Fruit fly (Drosophila melanogaster) whole organism, embryonic: Measurements from ENCODE around the gene Sgp.
A peak's percentile ranks its signal among the peaks of the same experiment; 100 is the strongest.

ENCODE experiments used
- Blimp-1 ChIP-seq: fragments of 200-800 bp; sonication (Bioruptor generic); optimal IDR thresholded peaks from 3 replicates; lab custom pipeline; 2018; ENCODE audit warnings: missing biosample characterization, missing genetic modification characterization, mild to moderate bottlenecking, moderate library complexity, missing genetic modification reagents
- CG10366 ChIP-seq: fragments of 200-800 bp; sonication (Bioruptor generic); IDR thresholded peaks from 2 replicates; pipeline ENCODE4 v1.3.6; 2022; ENCODE audit warnings: missing biosample characterization, missing genetic modification characterization
- CG12219 ChIP-seq: fragments of 200-800 bp; sonication (Bioruptor generic); optimal IDR thresholded peaks from 3 replicates; lab custom pipeline; 2018; ENCODE audit warnings: missing biosample characterization, mild to moderate bottlenecking, missing genetic modification characterization
- CG13123 ChIP-seq: fragments of 200-800 bp; sonication (Bioruptor generic); optimal IDR thresholded peaks from 2 replicates; lab custom pipeline; 2016; ENCODE audit warnings: missing biosample characterization, missing genetic modification characterization
- CG14441 ChIP-seq: fragments of 200-800 bp; sonication (Bioruptor generic); IDR thresholded peaks from 2 replicates; pipeline ENCODE4 v1.3.6; 2022; ENCODE audit warnings: missing biosample characterization, missing genetic modification characterization
- CG14710 ChIP-seq: fragments of 200-800 bp; sonication (Bioruptor generic); optimal IDR thresholded peaks from 3 replicates; lab custom pipeline; 2019; ENCODE audit warnings: missing biosample characterization, mild to moderate bottlenecking, missing genetic modification characterization, moderate library complexity
- CG15011 ChIP-seq: fragments of 200-800 bp; sonication (Bioruptor generic); optimal IDR thresholded peaks from 3 replicates; lab custom pipeline; 2018; ENCODE audit warnings: missing biosample characterization, mild to moderate bottlenecking, missing genetic modification characterization
- CG17385 ChIP-seq: fragments of 200-800 bp; sonication (Bioruptor generic); optimal IDR thresholded peaks from 3 replicates; lab custom pipeline; 2018; ENCODE audit warnings: missing biosample characterization, mild to moderate bottlenecking, missing genetic modification characterization
- CG17912 ChIP-seq: fragments of 200-800 bp; sonication (Bioruptor generic); optimal IDR thresholded peaks from 2 replicates; lab custom pipeline; 2018; ENCODE audit warnings: missing biosample characterization, mild to moderate bottlenecking, missing genetic modification characterization
- CG18764 ChIP-seq: fragments of 200-800 bp; sonication (Bioruptor generic); optimal IDR thresholded peaks from 3 replicates; lab custom pipeline; 2016; ENCODE audit warnings: missing biosample characterization, missing genetic modification characterization
- CG30020 ChIP-seq: fragments of 200-800 bp; optimal IDR thresholded peaks from 2 replicates; lab custom pipeline; 2019; ENCODE audit warnings: missing biosample characterization, mild to moderate bottlenecking, missing genetic modification characterization, moderate library complexity
- CG34224 ChIP-seq: fragments of 200-800 bp; sonication (Bioruptor generic); IDR thresholded peaks from 3 replicates; pipeline ENCODE4 v1.3.6; 2022; ENCODE audit warnings: missing biosample characterization, missing genetic modification characterization; ENCODE audit not compliant: partially characterized antibody
- CG4404 ChIP-seq: fragments of 200-800 bp; sonication (Bioruptor generic); IDR thresholded peaks from 2 replicates; pipeline ENCODE4 v1.3.6; 2022; ENCODE audit warnings: missing biosample characterization, missing genetic modification characterization
- CG8281 ChIP-seq: fragments of 200-800 bp; sonication (Bioruptor generic); optimal IDR thresholded peaks from 2 replicates; lab custom pipeline; 2018; ENCODE audit warnings: missing biosample characterization, mild to moderate bottlenecking, missing genetic modification characterization, moderate library complexity
- CG8765 ChIP-seq: fragments of 200-800 bp; sonication (Bioruptor generic); IDR thresholded peaks from 2 replicates; pipeline ENCODE4 v1.3.6; 2022; ENCODE audit warnings: missing biosample characterization, missing genetic modification characterization
- CG9609 ChIP-seq: fragments of 200-800 bp; sonication (Bioruptor generic); optimal IDR thresholded peaks from 3 replicates; lab custom pipeline; 2016; ENCODE audit warnings: missing biosample characterization, missing genetic modification characterization
- CG9727 ChIP-seq: fragments of 200-800 bp; sonication (Bioruptor generic); optimal IDR thresholded peaks from 3 replicates; lab custom pipeline; 2017; ENCODE audit warnings: missing biosample characterization, mild to moderate bottlenecking, missing genetic modification characterization
- Dref ChIP-seq: fragments of 200-800 bp; sonication (Bioruptor generic); IDR thresholded peaks from 2 replicates; pipeline ENCODE4 v1.3.6; 2022; ENCODE audit warnings: missing biosample characterization, missing genetic modification characterization
- H2.0 ChIP-seq: fragments of 200-800 bp; sonication (Bioruptor generic); IDR thresholded peaks from 2 replicates; pipeline ENCODE4 v1.3.6; 2022; ENCODE audit warnings: missing biosample characterization, missing genetic modification characterization
- HLH4C ChIP-seq: fragments of 200-800 bp; sonication (Bioruptor generic); IDR thresholded peaks from 3 replicates; pipeline ENCODE4 v1.3.6; 2022; ENCODE audit warnings: missing biosample characterization, missing genetic modification characterization; ENCODE audit not compliant: partially characterized antibody
- MTF-1 ChIP-seq: fragments of 200-800 bp; sonication (Bioruptor generic); optimal IDR thresholded peaks from 2 replicates; lab custom pipeline; 2018; ENCODE audit warnings: missing biosample characterization, mild to moderate bottlenecking, missing genetic modification characterization, borderline replicate concordance
- Mad ChIP-seq: fragments of 200-800 bp; sonication (Bioruptor generic); optimal IDR thresholded peaks from 2 replicates; lab custom pipeline; 2016; ENCODE audit warnings: missing biosample characterization, missing genetic modification characterization
- Mrtf ChIP-seq: fragments of 200-800 bp; sonication (Bioruptor generic); IDR thresholded peaks from 3 replicates; pipeline ENCODE4 v1.3.6; 2022; ENCODE audit warnings: missing biosample characterization, missing genetic modification characterization
- NC2β ChIP-seq: fragments of 200-800 bp; sonication (Bioruptor generic); optimal IDR thresholded peaks from 2 replicates; lab custom pipeline; 2016; ENCODE audit warnings: missing biosample characterization, missing genetic modification characterization
- Ssrp ChIP-seq: fragments of 200-800 bp; sonication (Bioruptor generic); optimal IDR thresholded peaks from 2 replicates; lab custom pipeline; 2018; ENCODE audit warnings: missing biosample characterization, mild to moderate bottlenecking, missing genetic modification characterization, moderate library complexity
- Xbp1 ChIP-seq: fragments of 200-800 bp; sonication (Bioruptor generic); optimal IDR thresholded peaks from 3 replicates; lab custom pipeline; 2016; ENCODE audit warnings: missing biosample characterization, mild to moderate bottlenecking, missing genetic modification characterization
- Xrp1 ChIP-seq: fragments of 200-800 bp; sonication (Bioruptor generic); IDR thresholded peaks from 2 replicates; pipeline ENCODE4 v1.3.6; 2022; ENCODE audit warnings: missing biosample characterization, missing genetic modification characterization
- amos ChIP-seq: fragments of 200-800 bp; sonication (Bioruptor generic); IDR thresholded peaks from 2 replicates; pipeline ENCODE4 v1.3.6; 2022; ENCODE audit warnings: missing biosample characterization, missing genetic modification characterization; ENCODE audit not compliant: partially characterized antibody
- bigmax ChIP-seq: fragments of 200-800 bp; sonication (Bioruptor generic); optimal IDR thresholded peaks from 2 replicates; lab custom pipeline; 2018; ENCODE audit warnings: missing biosample characterization, mild to moderate bottlenecking, missing genetic modification characterization
- br ChIP-seq: fragments of >200 bp; optimal IDR thresholded peaks from 2 replicates; lab custom pipeline; 2017
- cas ChIP-seq: fragments of 200-800 bp; sonication (Bioruptor generic); IDR thresholded peaks from 2 replicates; pipeline ENCODE4 v1.3.6; 2022; ENCODE audit warnings: missing biosample characterization, missing genetic modification characterization
- crol ChIP-seq: fragments of 200-800 bp; sonication (Bioruptor generic); IDR thresholded peaks from 2 replicates; pipeline ENCODE4 v1.3.6; 2022; ENCODE audit warnings: missing biosample characterization, missing genetic modification characterization
- dan ChIP-seq: fragments of 200-800 bp; sonication (Bioruptor generic); IDR thresholded peaks from 2 replicates; pipeline ENCODE4 v1.3.6; 2022; ENCODE audit warnings: missing biosample characterization, missing genetic modification characterization
- dmrt99B ChIP-seq: fragments of 200-800 bp; sonication (Bioruptor generic); optimal IDR thresholded peaks from 2 replicates; lab custom pipeline; 2018; ENCODE audit warnings: missing biosample characterization, mild to moderate bottlenecking, missing genetic modification characterization, moderate library complexity
- ewg ChIP-seq: fragments of 200-800 bp; sonication (Bioruptor generic); optimal IDR thresholded peaks from 3 replicates; lab custom pipeline; 2017; ENCODE audit warnings: mild to moderate bottlenecking, missing biosample characterization, missing genetic modification reagents, missing genetic modification characterization
- gcm2 ChIP-seq: fragments of 200-800 bp; sonication (Bioruptor generic); optimal IDR thresholded peaks from 2 replicates; lab custom pipeline; 2016; ENCODE audit warnings: missing biosample characterization, missing genetic modification characterization
- ham ChIP-seq: fragments of 200-800 bp; sonication (Bioruptor generic); IDR thresholded peaks from 2 replicates; pipeline ENCODE4 v1.3.6; 2022; ENCODE audit warnings: missing biosample characterization, missing genetic modification characterization
- hth ChIP-seq: fragments of >200 bp; optimal IDR thresholded peaks from 2 replicates; lab custom pipeline; 2017; ENCODE audit warnings: inconsistent platforms
- jumu ChIP-seq: fragments of 200-800 bp; sonication (Bioruptor generic); optimal IDR thresholded peaks from 3 replicates; lab custom pipeline; 2016; ENCODE audit warnings: missing biosample characterization, missing genetic modification characterization
- klu ChIP-seq: fragments of 200-800 bp; sonication (Bioruptor generic); IDR thresholded peaks from 2 replicates; pipeline ENCODE4 v1.3.6; 2022; ENCODE audit warnings: missing biosample characterization, missing genetic modification characterization
- lilli ChIP-seq: fragments of 200-800 bp; sonication (Bioruptor generic); optimal IDR thresholded peaks from 3 replicates; lab custom pipeline; 2016; ENCODE audit warnings: missing biosample characterization, missing genetic modification characterization
- lmd ChIP-seq: fragments of 200-800 bp; sonication (Bioruptor generic); IDR thresholded peaks from 2 replicates; pipeline ENCODE4 v1.3.6; 2022; ENCODE audit warnings: missing biosample characterization, missing genetic modification characterization
- maf-S ChIP-seq: fragments of 200-800 bp; sonication (Bioruptor generic); optimal IDR thresholded peaks from 2 replicates; lab custom pipeline; 2016; ENCODE audit warnings: missing biosample characterization, missing genetic modification characterization
- nau ChIP-seq: fragments of 200-800 bp; sonication (Bioruptor generic); optimal IDR thresholded peaks from 3 replicates; lab custom pipeline; 2017; ENCODE audit warnings: missing biosample characterization, mild to moderate bottlenecking, missing genetic modification characterization, missing genetic modification reagents
- nerfin-1 ChIP-seq: fragments of 200-800 bp; sonication (Bioruptor generic); optimal IDR thresholded peaks from 3 replicates; lab custom pipeline; 2019; ENCODE audit warnings: missing biosample characterization, mild to moderate bottlenecking, missing genetic modification characterization, moderate library complexity
- pita ChIP-seq: fragments of 200-800 bp; sonication (Bioruptor generic); optimal IDR thresholded peaks from 2 replicates; lab custom pipeline; 2017; ENCODE audit warnings: missing biosample characterization, mild to moderate bottlenecking, missing genetic modification characterization
- sna ChIP-seq: fragments of 200-800 bp; sonication (Bioruptor generic); IDR thresholded peaks from 2 replicates; pipeline ENCODE4 v1.3.6; 2022; ENCODE audit warnings: missing biosample characterization, missing genetic modification characterization; ENCODE audit not compliant: partially characterized antibody
- sr ChIP-seq: fragments of 200-800 bp; sonication (Bioruptor generic); IDR thresholded peaks from 3 replicates; pipeline ENCODE4 v1.3.6; 2022; ENCODE audit warnings: missing biosample characterization, missing genetic modification characterization
- stc ChIP-seq: fragments of 200-800 bp; sonication (Bioruptor generic); IDR thresholded peaks from 2 replicates; pipeline ENCODE4 v1.3.6; 2022; ENCODE audit warnings: missing biosample characterization, missing genetic modification characterization
- tin ChIP-seq: fragments of 200-800 bp; sonication (Bioruptor generic); optimal IDR thresholded peaks from 3 replicates; lab custom pipeline; 2016; ENCODE audit warnings: missing biosample characterization, missing genetic modification characterization
- tll ChIP-seq, 2 experiments: fragments of 200-800 bp in 1 of 2; fragments of >200 bp in 1 of 2; sonication (Bioruptor generic) in 1 of 2; optimal IDR thresholded peaks; 2 replicates each; lab custom pipeline; 2017 to 2019; ENCODE audit warnings: missing biosample characterization in 2 of 2, missing genetic modification characterization in 2 of 2, mild to moderate bottlenecking in 1 of 2, moderate library complexity in 1 of 2
- zf30C ChIP-seq: fragments of 200-800 bp; sonication (Bioruptor generic); optimal IDR thresholded peaks from 3 replicates; lab custom pipeline; 2018; ENCODE audit warnings: missing biosample characterization, mild to moderate bottlenecking, missing genetic modification characterization

Gene Sgp

dm6 chr2L:8488735-8489134 is 30.8 kb upstream of the Sgp start, which contains the start of gene CG13088 (continued):
- TF ChIP-seq CG8765 = no peak
- no peak for TF ChIP-seq nerfin-1 (tag; lab: Kevin White, UChicago)
- TF ChIP-seq amos (GFP tag; lab: Robert Waterston, UW) = peak; percentile 17; the same call in 1 of the 2 replicates
- no peak for TF ChIP-seq Ssrp (tag; lab: Kevin White, UChicago)
- no peak for TF ChIP-seq CG17912 (GFP tag; lab: Kevin White, UChicago)
- TF ChIP-seq Xrp1 (GFP tag; lab: Robert Waterston, UW) = peak; percentile 64
- no peak for TF ChIP-seq Blimp-1
- no peak for TF ChIP-seq hth (lab: Kevin White, UChicago)
- no peak for TF ChIP-seq nau (GFP tag; lab: Kevin White, UChicago)
- TF ChIP-seq tll (GFP tag; optimal IDR thresholded peaks at IDR 0.05; lab: Kevin White, UChicago) = peak in 1 of 2 experiments; percentile 11
- TF ChIP-seq CG9609 (GFP tag; lab: Kevin White, UChicago) = no peak
- no peak for TF ChIP-seq Mad
- TF ChIP-seq lilli (GFP tag; lab: Kevin White, UChicago) = peak; percentile 6
- no peak for TF ChIP-seq sr (GFP tag; lab: Robert Waterston, UW)
- no peak for TF ChIP-seq CG15011
- no peak for TF ChIP-seq bigmax (GFP tag; lab: Kevin White, UChicago)
- TF ChIP-seq CG10366 = no peak
- TF ChIP-seq zf30C (GFP tag; lab: Kevin White, UChicago) = no peak
- TF ChIP-seq ewg (GFP tag; lab: Kevin White, UChicago) = no peak
- TF ChIP-seq Mrtf = no peak
- TF ChIP-seq CG14441 = peak; percentile 96
- TF ChIP-seq NC2β (GFP tag; lab: Kevin White, UChicago) = peak; percentile 36
- TF ChIP-seq CG13123 (GFP tag; lab: Kevin White, UChicago) = peak; percentile 36
- no peak for TF ChIP-seq stc (GFP tag; lab: Robert Waterston, UW)
- no peak for TF ChIP-seq CG30020 (tag; lab: Kevin White, UChicago)
- no peak for TF ChIP-seq jumu (GFP tag; lab: Kevin White, UChicago)
- no peak for TF ChIP-seq CG9727
- TF ChIP-seq CG17385 = no peak
- no peak for TF ChIP-seq CG18764 (GFP tag; lab: Kevin White, UChicago)
- no peak for TF ChIP-seq tin (GFP tag; lab: Kevin White, UChicago)
- TF ChIP-seq Dref (GFP tag; lab: Robert Waterston, UW) = peak; percentile 54
- no peak for TF ChIP-seq CG4404 (GFP tag; lab: Robert Waterston, UW)
- TF ChIP-seq CG34224 = no peak
- no peak for TF ChIP-seq sna
- no peak for TF ChIP-seq pita (GFP tag; lab: Kevin White, UChicago)
- no peak for TF ChIP-seq CG12219 (GFP tag; lab: Kevin White, UChicago)
- no peak for TF ChIP-seq crol
- TF ChIP-seq dmrt99B = no peak
- peak; percentile 51 for TF ChIP-seq CG14710
- peak; percentile 46 for TF ChIP-seq Xbp1 (GFP tag; lab: Kevin White, UChicago)
- no peak for TF ChIP-seq ham
- TF ChIP-seq cas (GFP tag; lab: Robert Waterston, UW) = no peak
- no peak for TF ChIP-seq br (lab: Kevin White, UChicago)
- TF ChIP-seq CG8281 (tag; lab: Kevin White, UChicago) = no peak
- TF ChIP-seq lmd (GFP tag; lab: Robert Waterston, UW) = no peak; the same call in 1 of the 2 replicates
- TF ChIP-seq maf-S (GFP tag; lab: Kevin White, UChicago) = peak; percentile 28
- no peak for TF ChIP-seq gcm2
- no peak for TF ChIP-seq HLH4C (GFP tag; lab: Robert Waterston, UW)
- no peak for TF ChIP-seq MTF-1 (GFP tag; lab: Kevin White, UChicago)
- no peak for TF ChIP-seq H2.0
- no peak for TF ChIP-seq klu
- TF ChIP-seq dan (GFP tag; lab: Robert Waterston, UW) = no peak
